Worm (Caenorhabditis elegans) whole organism, early embryonic: ENCODE results near the gene C39B10.5.

Source experiments
- B0310.2 ChIP-seq: sonication (generic microtip); optimal IDR thresholded peaks from 2 replicates; lab custom pipeline; 2016; ENCODE audit warnings: mild to moderate bottlenecking, missing genetic modification characterization, missing compliant biosample characterization
- aly-1 ChIP-seq: sonication (generic microtip); optimal IDR thresholded peaks from 2 replicates; lab custom pipeline; 2016; ENCODE audit warnings: missing genetic modification characterization, missing compliant biosample characterization
- ama-1 ChIP-seq: fragments of 150-350 bp; optimal IDR thresholded peaks from 2 replicates; lab custom pipeline; 2014
- ceh-13 ChIP-seq: fragments of 200-800 bp; sonication (Bioruptor generic); optimal IDR thresholded peaks from 2 replicates; lab custom pipeline; 2018; ENCODE audit warnings: mild to moderate bottlenecking, missing genetic modification characterization, missing compliant biosample characterization
- ets-7 ChIP-seq: sonication (generic microtip); optimal IDR thresholded peaks from 2 replicates; lab custom pipeline; 2016; ENCODE audit warnings: missing genotype, missing genetic modification characterization, missing compliant biosample characterization
- flt-1 ChIP-seq: fragments of 200-800 bp; sonication (Bioruptor generic); IDR thresholded peaks from 2 replicates; pipeline ENCODE4 v1.3.6; 2022; ENCODE audit warnings: missing genetic modification characterization, missing compliant biosample characterization
- hmg-4 ChIP-seq: fragments of 200-800 bp; sonication (Bioruptor generic); optimal IDR thresholded peaks from 2 replicates; lab custom pipeline; 2018; ENCODE audit warnings: mild to moderate bottlenecking, missing genetic modification characterization, missing compliant biosample characterization
- hnd-1 ChIP-seq: sonication (generic microtip); optimal IDR thresholded peaks from 2 replicates; lab custom pipeline; 2016; ENCODE audit warnings: missing genetic modification characterization, missing compliant biosample characterization
- pes-1 ChIP-seq: fragments of 200-800 bp; sonication (Bioruptor generic); IDR thresholded peaks from 2 replicates; pipeline ENCODE4 v1.3.6; 2022; ENCODE audit warnings: missing genetic modification reagents, missing genetic modification characterization, missing compliant biosample characterization
- tbx-37 ChIP-seq: fragments of 200-800 bp; sonication (Bioruptor generic); conservative IDR thresholded peaks from 2 replicates; pipeline ENCODE4 v1.3.6; 2022; ENCODE audit warnings: missing genetic modification reagents, missing genetic modification characterization, missing compliant biosample characterization
- tra-4 ChIP-seq: sonication (generic microtip); optimal IDR thresholded peaks from 2 replicates; lab custom pipeline; 2017; ENCODE audit warnings: missing genetic modification characterization, missing compliant biosample characterization

DNA sequence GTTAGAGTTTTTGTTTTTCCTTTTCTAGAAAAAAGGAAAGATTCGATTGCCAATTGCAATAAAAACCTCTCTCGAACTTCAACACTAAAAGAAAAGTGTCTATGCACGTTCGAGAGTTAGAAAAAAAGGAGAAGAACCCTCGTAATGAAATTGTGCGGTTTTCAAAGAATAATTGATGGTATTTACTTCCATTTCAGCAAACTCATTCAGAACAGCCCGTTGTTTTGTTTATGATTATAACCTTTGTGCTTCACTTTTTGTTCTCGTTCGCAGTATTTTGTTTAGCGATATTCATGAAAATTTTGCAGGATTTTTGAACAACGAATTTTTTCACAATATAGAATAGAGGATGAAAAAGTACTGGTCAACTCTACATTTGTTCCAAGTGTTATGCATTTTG lies 6.8 kb downstream of the C39B10.5 start, which contains the start of gene lgc-41:
- TF ChIP-seq tbx-37 (GFP tag; lab: Robert Waterston, UW) (no peak), B0310.2 (tag; lab: Kevin White, UChicago) (no peak), ama-1 (lab: Kevin White, UChicago) (no peak), pes-1 (GFP tag; lab: Robert Waterston, UW) (no peak), flt-1 (GFP tag; lab: Robert Waterston, UW) (no peak), hnd-1 (tag; lab: Kevin White, UChicago) (no peak), ets-7 (no peak), tra-4 (no peak), aly-1 (tag; lab: Kevin White, UChicago) (no peak), hmg-4 (no peak), ceh-13 (no peak)
